Worm (Caenorhabditis elegans): Measurements from ENCODE around the gene Y55B1BR.8.

ce11 chrIII:429038-429437, 15.2 kb upstream of the Y55B1BR.8 start, which contains the start of gene cec-8:
- TF ChIP-seq flt-1 (GFP tag; IDR thresholded peaks at IDR 0.05), result no peak
- no peak for TF ChIP-seq B0310.2 (tag; optimal IDR thresholded peaks at IDR 0.05)
- no peak for TF ChIP-seq sea-1 (GFP tag; conservative IDR thresholded peaks at IDR 0.05)
- TF ChIP-seq hmg-4 (GFP tag; optimal IDR thresholded peaks at IDR 0.05), result no peak
- no peak for TF ChIP-seq ets-7 (tag; optimal IDR thresholded peaks at IDR 0.05)
- no peak for TF ChIP-seq ama-1 (optimal IDR thresholded peaks at IDR 0.05)
- TF ChIP-seq tra-4 (tag; optimal IDR thresholded peaks at IDR 0.05), result no peak
- TF ChIP-seq pes-1 (GFP tag; IDR thresholded peaks at IDR 0.05), result no peak
- TF ChIP-seq ceh-36 (tag; optimal IDR thresholded peaks at IDR 0.05), result no peak
- no peak for TF ChIP-seq tbx-37 (GFP tag; conservative IDR thresholded peaks at IDR 0.05)
- TF ChIP-seq F13C5.2 (tag; optimal IDR thresholded peaks at IDR 0.05), result no peak
- TF ChIP-seq hmbx-1 (tag; optimal IDR thresholded peaks at IDR 0.05), result no peak
